Worm (Caenorhabditis elegans) whole organism, midembryonic: ENCODE measurements around the gene pgam-5.

Source experiments
- T22C8.4 ChIP-seq: fragments of 200-800 bp; sonication (Bioruptor generic); IDR thresholded peaks from 2 replicates; pipeline ENCODE4 v1.3.6; 2022; ENCODE audit warnings: missing genetic modification characterization, missing compliant biosample characterization
- cog-1 ChIP-seq: sonication (generic microtip); optimal IDR thresholded peaks from 2 replicates; lab custom pipeline; 2016; ENCODE audit warnings: missing genetic modification characterization, missing compliant biosample characterization
- flt-1 ChIP-seq: fragments of 200-800 bp; sonication (Bioruptor generic); IDR thresholded peaks from 2 replicates; pipeline ENCODE4 v1.3.6; 2022; ENCODE audit warnings: missing genetic modification characterization, missing compliant biosample characterization
- klf-2 ChIP-seq: fragments of 200-800 bp; sonication (Bioruptor generic); conservative IDR thresholded peaks from 2 replicates; pipeline ENCODE4 v1.3.6; 2022; ENCODE audit warnings: missing genetic modification reagents, missing genetic modification characterization, missing compliant biosample characterization
- med-1 ChIP-seq: sonication (generic microtip); optimal IDR thresholded peaks from 2 replicates; lab custom pipeline; 2017; ENCODE audit warnings: missing genetic modification characterization, mild to moderate bottlenecking, missing compliant biosample characterization, antibody characterized with exemption, missing genetic modification reagents; ENCODE audit not compliant: insufficient read depth
- ref-1 ChIP-seq: fragments of 200-800 bp; sonication (Bioruptor generic); conservative IDR thresholded peaks from 2 replicates; pipeline ENCODE4 v1.3.6; 2022; ENCODE audit warnings: missing genetic modification reagents, missing genetic modification characterization, missing compliant biosample characterization
- tab-1 ChIP-seq: fragments of 200-800 bp; sonication (Bioruptor generic); IDR thresholded peaks from 2 replicates; pipeline ENCODE4 v1.3.6; 2022; ENCODE audit warnings: missing genetic modification characterization, missing compliant biosample characterization
- ztf-23 ChIP-seq: fragments of 200-800 bp; sonication (Bioruptor generic); IDR thresholded peaks from 2 replicates; pipeline ENCODE4 v1.3.6; 2022; ENCODE audit warnings: missing genetic modification reagents, missing genetic modification characterization, missing compliant biosample characterization
- ztf-29 ChIP-seq: fragments of 200-800 bp; sonication (Bioruptor generic); IDR thresholded peaks from 2 replicates; pipeline ENCODE4 v1.3.6; 2022; ENCODE audit warnings: missing genetic modification reagents, missing genetic modification characterization, missing compliant biosample characterization

pgam-5 gene

ce11 chrII:7607953-7608352 lies 9.4 kb upstream of the pgam-5 start, which contains the start of gene lips-17:
Gene lips-17 (plus strand): TSS chrII:7608253.
- TF ChIP-seq ztf-29 (GFP tag; lab: Robert Waterston, UW) (no peak), ref-1 (GFP tag; lab: Robert Waterston, UW) (no peak), cog-1 (no peak), flt-1 (GFP tag; lab: Robert Waterston, UW) (no peak), tab-1 (no peak), klf-2 (GFP tag; lab: Robert Waterston, UW) (no peak), med-1 (GFP tag; lab: Kevin White, UChicago) (no peak), ztf-23 (GFP tag; lab: Robert Waterston, UW) (no peak), T22C8.4 (GFP tag; lab: Robert Waterston, UW) (no peak)

- TF ChIP-seq flt-1 (GFP tag; lab: Robert Waterston, UW) (no peak), klf-2 (GFP tag; lab: Robert Waterston, UW) (no peak), T22C8.4 (GFP tag; lab: Robert Waterston, UW) (no peak), ztf-23 (GFP tag; lab: Robert Waterston, UW) (no peak), med-1 (GFP tag; lab: Kevin White, UChicago) (no peak), tab-1 (no peak), ztf-29 (GFP tag; lab: Robert Waterston, UW) (no peak), ref-1 (GFP tag; lab: Robert Waterston, UW) (no peak), cog-1 (no peak)
Measured at ce11 chrII:7605306-7605705, 6.8 kb upstream of the pgam-5 start, which contains the start of gene osm-8. Gene osm-8 (minus strand): TSS chrII:7605406.

ce11 chrII:7599357-7599756 lies 805 bp upstream of the pgam-5 start, which contains the start of gene npp-21:
Gene npp-21 (plus strand): TSS chrII:7599657.
- no peak for TF ChIP-seq ref-1 (GFP tag; lab: Robert Waterston, UW)
- no peak for TF ChIP-seq ztf-29 (GFP tag; lab: Robert Waterston, UW)
- no peak for TF ChIP-seq tab-1
- no peak for TF ChIP-seq flt-1 (GFP tag; lab: Robert Waterston, UW)
- no peak for TF ChIP-seq med-1 (GFP tag; lab: Kevin White, UChicago)
- TF ChIP-seq cog-1 = no peak
- TF ChIP-seq ztf-23 (GFP tag; lab: Robert Waterston, UW) = no peak
- no peak for TF ChIP-seq klf-2 (GFP tag; lab: Robert Waterston, UW)
- TF ChIP-seq T22C8.4 (GFP tag; lab: Robert Waterston, UW) = no peak

- TF ChIP-seq tab-1 (no peak), flt-1 (GFP tag; lab: Robert Waterston, UW) (no peak), ztf-29 (GFP tag; lab: Robert Waterston, UW) (no peak), cog-1 (no peak), ref-1 (GFP tag; lab: Robert Waterston, UW) (no peak), klf-2 (GFP tag; lab: Robert Waterston, UW) (no peak), ztf-23 (GFP tag; lab: Robert Waterston, UW) (no peak), T22C8.4 (GFP tag; lab: Robert Waterston, UW) (no peak), med-1 (GFP tag; lab: Kevin White, UChicago) (no peak)
Measured at ce11 chrII:7594812-7595211, 3.7 kb downstream of the pgam-5 start, which contains the start of gene syd-1. Gene syd-1 (minus strand): TSS chrII:7594912.

ce11 chrII:7594262-7594661 lies 4.3 kb downstream of the pgam-5 start:
- TF ChIP-seq klf-2 (GFP tag; lab: Robert Waterston, UW) (no peak), flt-1 (GFP tag; lab: Robert Waterston, UW) (no peak), T22C8.4 (GFP tag; lab: Robert Waterston, UW) (no peak), med-1 (GFP tag; lab: Kevin White, UChicago) (no peak), tab-1 (no peak), ztf-29 (GFP tag; lab: Robert Waterston, UW) (no peak), cog-1 (no peak), ztf-23 (GFP tag; lab: Robert Waterston, UW) (no peak), ref-1 (GFP tag; lab: Robert Waterston, UW) (no peak)

ce11 chrII:7593227-7593626 lies 5.3 kb downstream of the pgam-5 start:
- TF ChIP-seq ztf-23 (GFP tag; lab: Robert Waterston, UW) (no peak), cog-1 (no peak), ztf-29 (GFP tag; lab: Robert Waterston, UW) (no peak), T22C8.4 (GFP tag; lab: Robert Waterston, UW) (no peak), med-1 (GFP tag; lab: Kevin White, UChicago) (no peak), flt-1 (GFP tag; lab: Robert Waterston, UW) (no peak)

ce11 chrII:7588295-7588694 lies 10.3 kb downstream of the pgam-5 start:
- no peak for TF ChIP-seq med-1 (GFP tag; lab: Kevin White, UChicago)
- no peak for TF ChIP-seq ref-1 (GFP tag; lab: Robert Waterston, UW)
- no peak for TF ChIP-seq ztf-29 (GFP tag; lab: Robert Waterston, UW)
- TF ChIP-seq klf-2 (GFP tag; lab: Robert Waterston, UW) = no peak
- no peak for TF ChIP-seq tab-1
- no peak for TF ChIP-seq ztf-23 (GFP tag; lab: Robert Waterston, UW)
- no peak for TF ChIP-seq T22C8.4 (GFP tag; lab: Robert Waterston, UW)
- no peak for TF ChIP-seq cog-1
- TF ChIP-seq flt-1 (GFP tag; lab: Robert Waterston, UW) = no peak

- TF ChIP-seq med-1 (GFP tag; lab: Kevin White, UChicago) = no peak
- TF ChIP-seq flt-1 (GFP tag; lab: Robert Waterston, UW) = no peak
- no peak for TF ChIP-seq ztf-29 (GFP tag; lab: Robert Waterston, UW)
- TF ChIP-seq ref-1 (GFP tag; lab: Robert Waterston, UW) = no peak
- no peak for TF ChIP-seq klf-2 (GFP tag; lab: Robert Waterston, UW)
- TF ChIP-seq cog-1 = no peak
- TF ChIP-seq tab-1 = no peak
- no peak for TF ChIP-seq ztf-23 (GFP tag; lab: Robert Waterston, UW)
- TF ChIP-seq T22C8.4 (GFP tag; lab: Robert Waterston, UW) = no peak
Measured at ce11 chrII:7583555-7583954, 15.0 kb downstream of the pgam-5 start, which contains the start of gene mks-3. Gene mks-3 (minus strand): TSS chrII:7583655.

- no peak for TF ChIP-seq med-1 (GFP tag; lab: Kevin White, UChicago)
- TF ChIP-seq tab-1 = no peak
- no peak for TF ChIP-seq cog-1
- no peak for TF ChIP-seq T22C8.4 (GFP tag; lab: Robert Waterston, UW)
- no peak for TF ChIP-seq flt-1 (GFP tag; lab: Robert Waterston, UW)
- TF ChIP-seq ref-1 (GFP tag; lab: Robert Waterston, UW) = no peak
- TF ChIP-seq ztf-29 (GFP tag; lab: Robert Waterston, UW) = no peak
- no peak for TF ChIP-seq ztf-23 (GFP tag; lab: Robert Waterston, UW)
- no peak for TF ChIP-seq klf-2 (GFP tag; lab: Robert Waterston, UW)
Measured at ce11 chrII:7577412-7577811, 21.1 kb downstream of the pgam-5 start, which contains the start of gene F35D2.6. Gene F35D2.6 (plus strand): TSS chrII:7577712.
